Fruit fly (Drosophila melanogaster): ENCODE data around the gene CG34367.

CG34367 gene

DNA sequence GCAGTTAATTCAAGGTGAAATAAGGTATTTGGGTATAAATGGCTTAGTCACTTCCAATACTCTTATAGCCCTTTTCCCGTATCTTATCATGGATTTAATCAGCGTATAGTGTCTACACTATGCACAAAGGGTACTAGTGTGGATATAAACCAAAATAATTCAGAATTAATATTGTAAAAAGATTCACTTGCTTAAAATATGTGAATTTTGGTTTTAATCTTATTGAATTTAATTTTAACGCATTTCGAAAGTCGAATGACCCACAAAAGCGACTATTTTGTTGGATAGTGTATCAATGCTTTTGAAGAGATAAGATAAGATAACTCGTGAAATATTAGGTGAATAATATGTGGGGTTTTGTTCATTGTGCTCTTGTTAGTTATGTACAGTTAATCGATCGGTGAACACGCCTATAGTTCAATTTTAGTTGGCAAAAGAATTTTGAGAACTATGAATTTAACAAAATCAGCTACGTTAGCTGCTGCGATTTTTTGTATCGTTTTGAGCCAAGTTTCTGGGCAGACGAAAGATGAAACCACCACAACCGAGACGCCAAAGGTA, 28.3 kb upstream of the CG34367 start, which contains the start of gene CG5096 (continued):
- TF ChIP-seq CG11695 (GFP tag; IDR thresholded peaks at IDR 0.05) (peak; percentile 93), CG9932 (GFP tag; IDR thresholded peaks at IDR 0.05) (peak; percentile 81), CG10274 (GFP tag; optimal IDR thresholded peaks at IDR 0.05) (peak; percentile 46), CG31365 (tag; optimal IDR thresholded peaks at IDR 0.05) (peak; percentile 71), zen (tag; optimal IDR thresholded peaks at IDR 0.05) (peak; percentile 66), Scr (GFP tag; IDR thresholded peaks at IDR 0.05; ENCODE audit: partially characterized antibody) (no peak), slou (GFP tag; optimal IDR thresholded peaks at IDR 0.05) (peak; percentile 10), CG1602 (GFP tag; optimal IDR thresholded peaks at IDR 0.05) (peak; percentile 76), CG1647 (GFP tag; optimal IDR thresholded peaks at IDR 0.05) (peak; percentile 67), ssp (GFP tag; IDR thresholded peaks at IDR 0.05) (peak; percentile 62), Rfx (GFP tag; IDR thresholded peaks at IDR 0.05) (peak; percentile 93), CG16813 (GFP tag; IDR thresholded peaks at IDR 0.05; ENCODE audit: partially characterized antibody) (no peak), CG1792 (GFP tag; optimal IDR thresholded peaks at IDR 0.05) (peak; percentile 78), dimm (GFP tag; IDR thresholded peaks at IDR 0.05) (no peak; the same call in 1 of the 2 replicates), wor (GFP tag; IDR thresholded peaks at IDR 0.05) (peak; percentile 76), CG15696 (tag; optimal IDR thresholded peaks at IDR 0.05) (peak; percentile 42), Awh (GFP tag; IDR thresholded peaks at IDR 0.05) (peak; percentile 89), Dip2 (GFP tag; IDR thresholded peaks at IDR 0.05) (no peak), CG7357 (GFP tag; IDR thresholded peaks at IDR 0.05) (peak; percentile 75), disco-r (GFP tag; optimal IDR thresholded peaks at IDR 0.05) (peak; percentile 59), Nf-YA (GFP tag; IDR thresholded peaks at IDR 0.05) (peak; percentile 76), pita (GFP tag; optimal IDR thresholded peaks at IDR 0.05) (no peak), exex (tag; optimal IDR thresholded peaks at IDR 0.05) (peak; percentile 97), Lim3 (GFP tag; IDR thresholded peaks at IDR 0.05) (peak; percentile 55; the same call in 1 of the 2 replicates), hkb (optimal IDR thresholded peaks at IDR 0.05) (no peak), hkb (GFP tag; IDR thresholded peaks at IDR 0.05) (peak; percentile 96), CG12942 (GFP tag; optimal IDR thresholded peaks at IDR 0.05) (peak; percentile 76), CkIIα-i1 (GFP tag; IDR thresholded peaks at IDR 0.05) (no peak), Hsf (GFP tag; optimal IDR thresholded peaks at IDR 0.05) (peak; percentile 79), NC2β (GFP tag; optimal IDR thresholded peaks at IDR 0.05) (peak; percentile 19), CG3726 (GFP tag; IDR thresholded peaks at IDR 0.05) (peak; percentile 48; the same call in 1 of the 3 replicates), gro (GFP tag; optimal IDR thresholded peaks at IDR 0.05) (peak; percentile 90), HLHmδ (GFP tag; optimal IDR thresholded peaks at IDR 0.05) (no peak), fd102C (GFP tag; optimal IDR thresholded peaks at IDR 0.05) (no peak), kay (GFP tag; optimal IDR thresholded peaks at IDR 0.05) (peak; percentile 86), CG15514 (GFP tag; optimal IDR thresholded peaks at IDR 0.05) (peak; percentile 85), Kr (GFP tag; optimal IDR thresholded peaks at IDR 0.05) (no peak), mam (GFP tag; optimal IDR thresholded peaks at IDR 0.05) (peak; percentile 86), CG34224 (GFP tag; IDR thresholded peaks at IDR 0.05; ENCODE audit: partially characterized antibody) (no peak), Xbp1 (GFP tag; optimal IDR thresholded peaks at IDR 0.05) (peak; percentile 78), CG10959 (GFP tag; IDR thresholded peaks at IDR 0.05) (peak; percentile 51; the same call in 1 of the 2 replicates), otp (GFP tag; IDR thresholded peaks at IDR 0.05) (peak; percentile 87), esg (GFP tag; conservative IDR thresholded peaks at IDR 0.05) (peak; percentile 82), CG12236 (GFP tag; optimal IDR thresholded peaks at IDR 0.05) (peak; percentile 49), dpn (GFP tag; optimal IDR thresholded peaks at IDR 0.05) (peak; percentile 80 to 82), pho (GFP tag; optimal IDR thresholded peaks at IDR 0.05) (peak; percentile 84), CG4730 (GFP tag; IDR thresholded peaks at IDR 0.05) (peak; percentile 80), Blimp-1 (GFP tag; optimal IDR thresholded peaks at IDR 0.05) (peak; percentile 85), Ets65A (GFP tag) (peak; percentile 51), crp (GFP tag; optimal IDR thresholded peaks at IDR 0.05) (peak in 1 of 2 experiments; percentile 37), hbn (GFP tag; IDR thresholded peaks at IDR 0.05; ENCODE audit: partially characterized antibody) (no peak)

Data from whole organism, embryonic.